Fruit fly (Drosophila melanogaster): ENCODE data around the gene CG15306.

The CG15306 gene

DNA sequence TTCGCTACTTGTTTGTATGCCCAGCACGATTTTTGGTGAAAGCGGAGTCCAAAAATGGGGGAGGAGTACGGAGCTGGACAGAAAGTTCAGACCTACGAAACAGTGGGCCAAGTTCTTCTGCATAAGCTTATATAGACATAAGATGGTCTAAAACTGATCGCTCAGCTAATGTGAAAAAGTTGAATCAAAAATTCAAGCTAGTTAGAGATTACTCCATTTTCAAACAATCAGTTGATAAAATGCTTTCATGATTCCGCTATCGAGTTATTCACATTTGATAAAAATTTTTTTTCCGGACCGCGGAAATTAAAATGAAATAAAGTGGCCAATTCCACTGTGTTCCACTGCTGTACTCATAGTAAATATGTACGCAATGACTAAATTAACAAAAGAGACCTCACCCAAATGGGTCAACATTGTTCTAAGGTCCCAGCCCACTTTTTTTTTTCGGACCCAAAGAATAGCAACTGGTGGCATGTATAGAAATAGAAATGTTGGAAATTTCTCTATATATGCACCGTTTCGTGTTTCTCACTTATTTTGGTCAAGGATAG is 11.1 kb downstream of the CG15306 start:
- TF ChIP-seq Ets98B (GFP tag; IDR thresholded peaks at IDR 0.05) (no peak), CG34367 (tag; optimal IDR thresholded peaks at IDR 0.05) (no peak)

DNA sequence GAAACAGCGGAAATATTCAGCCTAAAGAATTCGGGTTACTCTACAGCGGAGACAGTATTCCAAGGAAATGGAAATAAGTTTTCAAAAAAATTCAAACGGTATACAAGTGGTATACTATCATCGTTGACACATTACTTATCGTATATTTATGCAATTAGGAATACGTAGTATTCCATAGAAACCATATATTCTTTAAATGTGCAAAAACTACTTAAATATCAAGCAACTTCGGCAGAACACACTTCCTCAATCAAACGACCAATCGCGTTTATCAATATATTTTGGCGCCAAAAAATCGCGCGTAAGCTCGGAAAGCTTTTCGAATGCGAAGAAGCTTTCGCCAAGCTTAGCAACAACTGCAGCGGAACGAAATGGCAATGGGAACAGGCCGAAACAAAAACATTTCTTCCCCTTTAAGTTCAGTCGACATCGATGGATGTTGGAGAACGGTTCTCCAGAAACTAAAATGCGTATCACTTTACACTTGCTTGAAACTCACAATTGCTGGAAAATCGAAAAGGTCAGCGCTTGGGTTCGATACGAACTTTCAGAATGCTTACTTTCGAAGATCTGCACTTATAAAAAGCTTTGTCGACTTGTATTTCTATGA is 12.6 kb downstream of the CG15306 start:
- TF ChIP-seq Pif1A (GFP tag; optimal IDR thresholded peaks at IDR 0.05), result peak; percentile 13
- peak; percentile 16 for TF ChIP-seq CG8159 (tag; optimal IDR thresholded peaks at IDR 0.05)
- peak; percentile 30; the same call in 1 of the 2 replicates for TF ChIP-seq CG32121 (GFP tag; IDR thresholded peaks at IDR 0.05)
- TF ChIP-seq CG14655 (GFP tag; optimal IDR thresholded peaks at IDR 0.05), result peak; percentile 10
- no peak for TF ChIP-seq Ets98B (GFP tag; IDR thresholded peaks at IDR 0.05)
- no peak for TF ChIP-seq EcR (GFP tag; optimal IDR thresholded peaks at IDR 0.05)

DNA sequence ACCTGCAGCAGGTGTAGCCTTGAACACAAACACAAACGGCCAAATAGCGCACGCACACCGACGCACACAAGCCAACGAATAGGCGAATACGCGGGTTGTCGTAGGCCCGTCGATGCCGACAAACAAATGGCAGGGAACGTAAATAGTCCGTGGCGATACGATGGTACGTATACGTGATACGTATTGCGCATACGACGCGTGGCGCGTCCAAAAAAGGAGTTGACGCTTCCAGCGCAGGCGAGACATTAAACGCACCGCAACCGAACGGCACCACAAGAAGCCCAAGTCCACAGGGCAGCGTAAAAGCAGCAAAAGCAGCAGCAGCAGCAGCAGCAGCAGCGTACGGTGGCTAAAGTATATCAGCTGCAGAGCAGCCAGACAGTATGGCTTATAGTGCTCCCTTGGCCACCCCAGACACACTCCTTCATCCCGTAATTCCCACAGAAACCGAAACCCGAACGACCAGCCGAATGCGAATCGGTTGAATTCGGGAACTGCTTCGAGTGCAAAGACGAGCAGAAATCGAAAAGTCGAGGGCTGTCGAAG is 13.1 kb downstream of the CG15306 start:
- TF ChIP-seq CG13204 (GFP tag; optimal IDR thresholded peaks at IDR 0.05) (peak; percentile 13), fd96Ca (GFP tag; IDR thresholded peaks at IDR 0.05) (no peak), CG15710 (tag; optimal IDR thresholded peaks at IDR 0.05) (no peak), CG8301 (tag; optimal IDR thresholded peaks at IDR 0.05) (no peak), Pif1B (GFP tag; optimal IDR thresholded peaks at IDR 0.05) (peak; percentile 28)

DNA sequence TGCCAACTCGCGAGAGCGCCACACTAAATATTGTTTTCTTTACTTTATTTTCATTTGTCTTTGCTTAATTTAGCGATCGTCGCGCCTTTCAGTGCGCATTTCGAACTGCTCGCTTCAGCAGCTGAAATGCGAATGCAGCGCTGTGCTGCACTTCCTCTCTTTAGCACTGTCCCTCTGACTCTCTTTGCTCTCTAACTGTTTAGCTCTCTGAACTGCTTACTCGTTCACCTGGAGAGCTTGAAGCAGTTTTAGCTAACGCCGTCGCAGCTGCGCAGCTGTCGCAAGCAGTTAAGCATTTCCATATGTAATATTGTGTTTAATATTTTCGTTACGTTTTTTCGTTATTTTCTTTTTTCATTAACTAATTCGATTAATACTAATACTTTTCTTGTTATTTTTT is 22.6 kb downstream of the CG15306 start:
- TF ChIP-seq gl (tag; optimal IDR thresholded peaks at IDR 0.05) (no peak), CG12605 (GFP tag; IDR thresholded peaks at IDR 0.05) (no peak), Pif1B (GFP tag; optimal IDR thresholded peaks at IDR 0.05) (no peak), CG8159 (tag; optimal IDR thresholded peaks at IDR 0.05) (no peak), CG13204 (GFP tag; optimal IDR thresholded peaks at IDR 0.05) (no peak), fd96Ca (GFP tag; IDR thresholded peaks at IDR 0.05) (peak; percentile 44; the same call in 2 of the 3 replicates), Snoo (tag; optimal IDR thresholded peaks at IDR 0.05) (no peak), CG9948 (tag; optimal IDR thresholded peaks at IDR 0.05) (no peak), CG17806 (tag; optimal IDR thresholded peaks at IDR 0.05) (no peak), Pif1A (GFP tag; optimal IDR thresholded peaks at IDR 0.05) (no peak), rn (GFP tag; IDR thresholded peaks at IDR 0.05) (no peak), CG14655 (GFP tag; optimal IDR thresholded peaks at IDR 0.05) (no peak), CG4496 (GFP tag; IDR thresholded peaks at IDR 0.05) (peak; percentile 83), EcR (GFP tag; optimal IDR thresholded peaks at IDR 0.05) (no peak), CG34367 (tag; optimal IDR thresholded peaks at IDR 0.05) (no peak), D1 (tag; optimal IDR thresholded peaks at IDR 0.05) (no peak), CG8301 (tag; optimal IDR thresholded peaks at IDR 0.05) (no peak), CG10348 (GFP tag; IDR thresholded peaks at IDR 0.05) (no peak), CG15710 (tag; optimal IDR thresholded peaks at IDR 0.05) (no peak), CG32121 (GFP tag; IDR thresholded peaks at IDR 0.05) (peak; percentile 70), Ets98B (GFP tag; IDR thresholded peaks at IDR 0.05) (0 out of 2 replicates have a peak, but pooled peaks have one; percentile 33)

DNA sequence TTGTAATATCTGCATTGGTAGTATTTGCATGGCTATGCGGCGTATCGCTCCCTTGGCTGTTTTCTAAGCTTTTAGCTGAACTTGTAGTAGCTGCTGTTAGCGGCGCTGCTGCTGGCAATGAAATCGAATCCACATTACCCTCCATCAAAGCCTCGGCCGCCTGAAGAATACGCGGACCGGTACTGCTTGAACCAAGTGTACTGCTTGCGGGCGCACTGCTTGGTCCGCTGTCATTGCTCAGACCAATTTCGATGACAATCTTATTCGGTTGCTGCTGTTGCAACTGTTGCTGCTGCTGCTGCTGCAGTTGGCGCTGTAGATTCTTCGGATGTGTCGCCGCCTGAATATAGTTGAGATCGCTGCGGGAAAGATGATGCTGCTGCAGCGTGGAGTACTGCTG is 23.7 kb downstream of the CG15306 start:
- TF ChIP-seq CG14655 (GFP tag; optimal IDR thresholded peaks at IDR 0.05) (no peak), CG8301 (tag; optimal IDR thresholded peaks at IDR 0.05) (no peak), fd96Ca (GFP tag; IDR thresholded peaks at IDR 0.05) (no peak)

DNA sequence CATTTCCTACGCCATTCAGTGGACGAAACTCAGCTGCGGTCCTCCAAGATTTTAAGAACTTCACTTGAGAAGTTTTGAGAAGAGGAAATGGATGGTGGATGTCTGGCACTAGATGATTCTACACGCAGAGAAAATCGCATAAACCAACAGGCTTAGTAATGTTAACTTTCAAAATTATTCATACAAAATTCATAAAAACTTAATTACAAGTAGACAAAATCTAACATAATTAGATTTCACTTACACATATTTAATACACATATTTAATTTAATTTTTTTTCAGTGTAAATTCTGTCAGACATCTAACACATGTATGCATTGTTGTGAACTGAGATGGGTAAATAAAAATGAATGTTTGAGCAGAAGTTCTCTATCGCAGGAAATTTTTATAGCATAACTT is 31.5 kb downstream of the CG15306 start:
- TF ChIP-seq CG13204 (GFP tag; optimal IDR thresholded peaks at IDR 0.05) (no peak), CG17806 (tag; optimal IDR thresholded peaks at IDR 0.05) (no peak), EcR (GFP tag; optimal IDR thresholded peaks at IDR 0.05) (no peak), CG8301 (tag; optimal IDR thresholded peaks at IDR 0.05) (no peak), CG34367 (tag; optimal IDR thresholded peaks at IDR 0.05) (no peak), rn (GFP tag; IDR thresholded peaks at IDR 0.05) (no peak), CG14655 (GFP tag; optimal IDR thresholded peaks at IDR 0.05) (no peak), CG8159 (tag; optimal IDR thresholded peaks at IDR 0.05) (no peak), Ets98B (GFP tag; IDR thresholded peaks at IDR 0.05) (no peak)

DNA sequence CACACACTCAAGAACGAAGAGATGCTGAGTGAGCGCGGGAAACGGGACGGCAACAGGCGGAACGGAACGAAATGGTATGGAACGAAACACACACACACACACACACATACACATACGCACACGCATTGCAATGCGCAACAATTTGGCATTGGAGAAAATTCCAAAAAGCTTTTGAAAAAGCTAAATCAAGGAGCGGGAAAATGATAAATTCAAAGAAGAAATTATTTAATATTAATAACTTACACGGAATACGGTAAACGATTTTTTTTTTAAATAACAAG is 40.9 kb downstream of the CG15306 start:
- 0 out of 2 replicates have a peak, but pooled peaks have one; percentile 13 for TF ChIP-seq CG32121 (GFP tag; IDR thresholded peaks at IDR 0.05)
- TF ChIP-seq CG14655 (GFP tag; optimal IDR thresholded peaks at IDR 0.05), result no peak
